Worm (Caenorhabditis elegans): ENCODE measurements around the gene F09E5.16.
A peak's percentile ranks its signal among the peaks of the same experiment; 100 is the strongest.

F09E5.16 gene

ce11 chrII:5322732-5323326, 42.7 kb downstream of the F09E5.16 start, which contains the start of gene vhp-1:
vhp-1 (plus strand) TSS chrII:5323276.
- TF ChIP-seq klf-2 (GFP tag; conservative IDR thresholded peaks at IDR 0.05) (no peak), T22C8.4 (GFP tag; IDR thresholded peaks at IDR 0.05) (no peak), tab-1 (GFP tag; IDR thresholded peaks at IDR 0.05) (no peak), med-1 (GFP tag; optimal IDR thresholded peaks at IDR 0.05; ENCODE audit: insufficient read depth) (no peak), cog-1 (tag; optimal IDR thresholded peaks at IDR 0.05) (no peak), ztf-23 (GFP tag; IDR thresholded peaks at IDR 0.05) (no peak), ref-1 (GFP tag; conservative IDR thresholded peaks at IDR 0.05) (no peak), ztf-29 (GFP tag; IDR thresholded peaks at IDR 0.05) (no peak), flt-1 (GFP tag; IDR thresholded peaks at IDR 0.05) (no peak)

ce11 chrII:5321718-5322286, 43.7 kb downstream of the F09E5.16 start:
- no peak for TF ChIP-seq med-1 (GFP tag; optimal IDR thresholded peaks at IDR 0.05; ENCODE audit: insufficient read depth)
- peak; percentile 6 for TF ChIP-seq cog-1 (tag; optimal IDR thresholded peaks at IDR 0.05)

- TF ChIP-seq med-1 (GFP tag; optimal IDR thresholded peaks at IDR 0.05; ENCODE audit: insufficient read depth) (no peak), T22C8.4 (GFP tag; IDR thresholded peaks at IDR 0.05) (no peak), tab-1 (GFP tag; IDR thresholded peaks at IDR 0.05) (no peak), ztf-29 (GFP tag; IDR thresholded peaks at IDR 0.05) (no peak), cog-1 (tag; optimal IDR thresholded peaks at IDR 0.05) (no peak), klf-2 (GFP tag; conservative IDR thresholded peaks at IDR 0.05) (no peak), ref-1 (GFP tag; conservative IDR thresholded peaks at IDR 0.05) (no peak), flt-1 (GFP tag; IDR thresholded peaks at IDR 0.05) (no peak), ztf-23 (GFP tag; IDR thresholded peaks at IDR 0.05) (no peak)
These were observed 45.2 kb downstream of the F09E5.16 start for ce11 chrII:5320205-5320951.
